Worm (Caenorhabditis elegans): ENCODE data around the gene rho-1.
"Not testable (repeated sequence)": the region's sequence is repeated elsewhere in the genome, so short reads cannot be mapped to it uniquely, and the experiment has no call there.

rho-1 gene

DNA sequence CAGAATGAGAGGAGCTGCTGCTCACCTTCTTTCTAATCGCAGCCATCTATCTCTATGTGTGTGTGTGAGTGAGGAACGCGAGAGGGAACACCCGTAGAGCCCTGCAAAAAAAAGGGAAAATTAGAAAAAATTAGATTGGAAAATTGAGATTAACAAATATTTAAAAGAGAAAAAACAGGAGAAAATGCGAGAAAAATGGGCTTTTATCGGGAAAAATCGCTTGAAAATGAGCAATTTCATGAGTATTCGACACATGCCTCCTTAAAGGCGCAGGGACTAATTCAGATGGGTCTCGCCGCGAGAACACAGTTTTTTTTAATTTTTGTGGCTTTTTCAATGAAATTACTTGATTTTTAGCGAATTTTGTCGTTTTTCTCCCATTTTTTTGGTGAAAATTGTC, at the start of gene rho-1:
TSS of gene rho-1 (minus strand) at position 101 of the 400 bp plus-strand sequence.
- TF ChIP-seq hmg-4 (GFP tag; optimal IDR thresholded peaks at IDR 0.05), result no peak
- TF ChIP-seq tbx-37 (GFP tag; conservative IDR thresholded peaks at IDR 0.05), result no peak
- TF ChIP-seq ama-1 (optimal IDR thresholded peaks at IDR 0.05), result no peak

DNA sequence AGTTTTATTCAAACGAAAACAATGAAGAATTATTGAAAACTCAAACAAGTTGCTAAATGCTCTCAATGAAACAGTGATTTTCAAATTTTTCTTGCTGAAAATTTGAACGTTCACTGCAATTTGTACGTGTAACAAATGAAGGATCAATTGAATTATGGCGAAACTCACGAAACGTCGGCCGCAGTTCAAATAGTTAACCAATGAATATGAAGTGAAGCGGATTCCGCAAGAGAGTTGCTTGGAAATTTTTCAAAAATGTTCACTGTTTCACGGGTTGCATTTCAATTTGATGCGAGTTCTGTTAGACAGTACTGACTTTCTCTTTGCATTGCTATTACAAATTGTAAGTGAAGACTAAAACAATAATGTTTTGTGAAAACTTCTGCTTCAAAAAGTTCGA, 46.1 kb upstream of the rho-1 start:
- TF ChIP-seq F13C5.2 (tag; optimal IDR thresholded peaks at IDR 0.05) (no peak), tbx-37 (GFP tag; conservative IDR thresholded peaks at IDR 0.05) (no peak), ceh-13 (GFP tag; optimal IDR thresholded peaks at IDR 0.05) (no peak), sea-1 (GFP tag; conservative IDR thresholded peaks at IDR 0.05) (no peak), hmbx-1 (tag; optimal IDR thresholded peaks at IDR 0.05) (no peak), ama-1 (optimal IDR thresholded peaks at IDR 0.05) (no peak), pes-1 (GFP tag; IDR thresholded peaks at IDR 0.05) (no peak), hnd-1 (tag; optimal IDR thresholded peaks at IDR 0.05) (no peak), tra-4 (tag; optimal IDR thresholded peaks at IDR 0.05) (no peak), ceh-36 (tag; optimal IDR thresholded peaks at IDR 0.05) (no peak), scrt-1 (GFP tag; IDR thresholded peaks at IDR 0.05) (no peak), hmg-4 (GFP tag; optimal IDR thresholded peaks at IDR 0.05) (no peak), aly-1 (tag; optimal IDR thresholded peaks at IDR 0.05) (no peak), flt-1 (GFP tag; IDR thresholded peaks at IDR 0.05) (no peak), tbx-11 (GFP tag; IDR thresholded peaks at IDR 0.05) (no peak), ets-7 (tag; optimal IDR thresholded peaks at IDR 0.05) (no peak), B0310.2 (tag; optimal IDR thresholded peaks at IDR 0.05) (no peak)

DNA sequence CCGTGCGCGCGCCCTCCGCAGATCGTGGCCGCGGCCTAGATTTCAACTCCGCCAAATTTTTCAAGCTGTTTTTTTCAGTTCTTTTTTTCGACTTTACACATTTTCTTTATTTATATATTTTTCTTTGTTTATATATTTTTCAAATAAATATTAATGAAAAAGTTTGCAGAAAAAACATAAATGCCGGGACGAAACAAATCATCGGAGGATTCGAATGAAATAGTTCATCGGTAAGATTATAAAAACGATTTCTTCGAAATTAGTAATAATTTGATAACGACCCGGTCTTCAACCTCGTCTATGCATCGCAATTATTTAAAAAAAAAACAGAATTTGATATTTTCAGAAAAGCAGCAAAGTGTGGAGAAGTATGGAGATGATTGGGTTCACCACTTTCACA, 44.5 kb upstream of the rho-1 start, which contains the start of gene Y51H4A.6:
TSS of gene Y51H4A.6 (plus strand) at position 301 of the 400 bp plus-strand sequence.
- TF ChIP-seq tbx-11 (GFP tag; IDR thresholded peaks at IDR 0.05) (no peak), sea-1 (GFP tag; conservative IDR thresholded peaks at IDR 0.05) (no peak), F13C5.2 (tag; optimal IDR thresholded peaks at IDR 0.05) (no peak)

ce11 chrIV:16528375-16528774, 39.6 kb upstream of the rho-1 start, which contains the start of gene Y51H4A.937:
Gene Y51H4A.937 (plus strand): TSS chrIV:16528675.
- TF ChIP-seq tra-4 (tag; optimal IDR thresholded peaks at IDR 0.05) (no peak), ceh-36 (tag; optimal IDR thresholded peaks at IDR 0.05) (no peak), sea-1 (GFP tag; conservative IDR thresholded peaks at IDR 0.05) (no peak)

DNA sequence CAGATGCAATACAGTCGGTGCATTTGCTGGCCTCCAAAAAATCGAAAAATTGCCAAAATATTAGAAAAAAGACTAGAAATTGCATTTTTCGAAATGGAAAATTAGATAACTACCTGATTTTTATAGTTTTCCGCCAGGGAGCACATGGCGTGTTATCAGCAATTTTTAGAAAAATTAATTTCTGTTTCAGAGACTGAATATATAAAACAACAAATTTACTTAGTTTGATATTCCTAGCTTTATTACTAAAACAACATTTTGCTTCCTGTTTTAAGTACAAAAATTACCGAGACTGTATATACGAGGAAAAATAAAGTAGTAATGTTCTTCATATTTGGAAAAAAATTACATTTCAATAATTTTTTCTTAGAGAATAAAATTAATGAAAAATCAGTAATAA, 37.2 kb upstream of the rho-1 start, which contains the start of gene Y51H4A.5:
TSS of gene Y51H4A.5 (minus strand) at position 101 of the 400 bp plus-strand sequence.
- TF ChIP-seq hmg-4 (GFP tag; optimal IDR thresholded peaks at IDR 0.05), result no peak
- TF ChIP-seq F13C5.2 (tag; optimal IDR thresholded peaks at IDR 0.05), result no peak
- no peak for TF ChIP-seq flt-1 (GFP tag; IDR thresholded peaks at IDR 0.05)
- no peak for TF ChIP-seq ets-7 (tag; optimal IDR thresholded peaks at IDR 0.05)
- no peak for TF ChIP-seq hmbx-1 (tag; optimal IDR thresholded peaks at IDR 0.05)
- TF ChIP-seq scrt-1 (GFP tag; IDR thresholded peaks at IDR 0.05), result no peak
- no peak for TF ChIP-seq hnd-1 (tag; optimal IDR thresholded peaks at IDR 0.05)
- no peak for TF ChIP-seq ama-1 (optimal IDR thresholded peaks at IDR 0.05)
- no peak for TF ChIP-seq tbx-37 (GFP tag; conservative IDR thresholded peaks at IDR 0.05)
- no peak for TF ChIP-seq pes-1 (GFP tag; IDR thresholded peaks at IDR 0.05)
- TF ChIP-seq tbx-11 (GFP tag; IDR thresholded peaks at IDR 0.05), result no peak
- TF ChIP-seq ceh-13 (GFP tag; optimal IDR thresholded peaks at IDR 0.05), result no peak
- TF ChIP-seq ceh-36 (tag; optimal IDR thresholded peaks at IDR 0.05), result no peak
- TF ChIP-seq aly-1 (tag; optimal IDR thresholded peaks at IDR 0.05), result no peak
- no peak for TF ChIP-seq B0310.2 (tag; optimal IDR thresholded peaks at IDR 0.05)
- TF ChIP-seq tra-4 (tag; optimal IDR thresholded peaks at IDR 0.05), result no peak

DNA sequence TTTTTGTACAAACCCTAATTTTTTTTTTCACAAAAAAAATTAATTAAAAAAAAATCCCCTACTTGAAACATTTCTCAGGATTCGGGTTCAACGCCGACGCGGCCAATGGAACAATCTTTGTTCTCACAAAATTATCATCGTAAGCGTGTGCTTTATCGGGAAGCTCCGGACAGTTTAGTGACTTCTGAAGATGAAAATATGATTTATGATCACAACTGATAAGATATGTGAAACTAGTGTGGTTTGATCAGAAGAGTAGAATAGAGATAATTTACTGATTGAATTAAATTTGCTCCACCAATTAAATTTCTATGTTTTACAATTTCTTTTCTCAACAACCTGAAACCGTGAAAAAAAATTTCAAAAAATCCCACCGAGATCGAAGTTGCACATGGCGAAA, 36.2 kb upstream of the rho-1 start:
- TF ChIP-seq tbx-11 (GFP tag; IDR thresholded peaks at IDR 0.05), result no peak
- TF ChIP-seq flt-1 (GFP tag; IDR thresholded peaks at IDR 0.05), result no peak
- TF ChIP-seq ets-7 (tag; optimal IDR thresholded peaks at IDR 0.05), result no peak
- TF ChIP-seq tbx-37 (GFP tag; conservative IDR thresholded peaks at IDR 0.05), result no peak
- TF ChIP-seq ceh-36 (tag; optimal IDR thresholded peaks at IDR 0.05), result no peak

- not testable (repeated sequence) for TF ChIP-seq F13C5.2 (tag; optimal IDR thresholded peaks at IDR 0.05); scrt-1 (GFP tag; IDR thresholded peaks at IDR 0.05); ama-1 (optimal IDR thresholded peaks at IDR 0.05)
Observed at ce11 chrIV:16507132-16507531, 18.3 kb upstream of the rho-1 start, which contains the start of gene Y51H4A.935. Gene Y51H4A.935 (minus strand): TSS chrIV:16507232.

- TF ChIP-seq B0310.2 (tag; optimal IDR thresholded peaks at IDR 0.05), result no peak
- TF ChIP-seq tbx-37 (GFP tag; conservative IDR thresholded peaks at IDR 0.05), result no peak
- no peak for TF ChIP-seq pes-1 (GFP tag; IDR thresholded peaks at IDR 0.05)
- no peak for TF ChIP-seq hmg-4 (GFP tag; optimal IDR thresholded peaks at IDR 0.05)
- TF ChIP-seq tbx-11 (GFP tag; IDR thresholded peaks at IDR 0.05), result no peak
- TF ChIP-seq tra-4 (tag; optimal IDR thresholded peaks at IDR 0.05), result no peak
- no peak for TF ChIP-seq ama-1 (optimal IDR thresholded peaks at IDR 0.05)
- TF ChIP-seq hmbx-1 (tag; optimal IDR thresholded peaks at IDR 0.05), result no peak
- no peak for TF ChIP-seq ceh-13 (GFP tag; optimal IDR thresholded peaks at IDR 0.05)
- no peak for TF ChIP-seq scrt-1 (GFP tag; IDR thresholded peaks at IDR 0.05)
- TF ChIP-seq ceh-36 (tag; optimal IDR thresholded peaks at IDR 0.05), result no peak
- TF ChIP-seq flt-1 (GFP tag; IDR thresholded peaks at IDR 0.05), result no peak
- TF ChIP-seq F13C5.2 (tag; optimal IDR thresholded peaks at IDR 0.05), result no peak
- TF ChIP-seq hnd-1 (tag; optimal IDR thresholded peaks at IDR 0.05), result no peak
- TF ChIP-seq aly-1 (tag; optimal IDR thresholded peaks at IDR 0.05), result no peak
- TF ChIP-seq ets-7 (tag; optimal IDR thresholded peaks at IDR 0.05), result no peak
- no peak for TF ChIP-seq sea-1 (GFP tag; conservative IDR thresholded peaks at IDR 0.05)
Observed at ce11 chrIV:16505632-16506203, 16.9 kb upstream of the rho-1 start, which contains the start of gene zip-7. Gene zip-7 (minus strand): TSS chrIV:16505682.
